Worm (Caenorhabditis elegans): ENCODE results near the gene sri-74.

The sri-74 gene

DNA sequence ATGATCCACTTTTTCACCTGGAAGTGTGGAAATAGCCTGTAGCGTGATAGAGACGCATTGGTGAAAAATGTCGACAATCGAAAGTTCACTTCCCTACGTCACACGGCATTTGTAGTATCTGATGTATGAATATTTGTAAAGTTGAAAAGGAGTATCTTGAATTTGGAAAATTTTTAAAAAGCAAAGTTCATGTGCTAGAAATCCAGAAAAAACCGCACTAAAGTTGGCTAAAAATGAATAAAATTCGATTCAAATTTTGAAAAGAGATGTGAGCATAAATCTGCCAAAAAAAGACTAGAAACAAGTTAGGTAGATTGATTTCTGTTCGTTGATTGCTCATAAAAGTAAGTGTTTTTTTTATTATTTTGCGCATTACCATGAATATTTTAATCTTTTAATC, at the start of gene sri-74:
sri-74 (minus strand) TSS at position 101 of the 400 bp plus-strand sequence.
- TF ChIP-seq ztf-4 (tag; optimal IDR thresholded peaks at IDR 0.05) (no peak), nhr-28 (tag; optimal IDR thresholded peaks at IDR 0.05) (no peak), nhr-12 (tag; optimal IDR thresholded peaks at IDR 0.05) (no peak), ceh-16 (tag; optimal IDR thresholded peaks at IDR 0.05) (no peak), ceh-9 (tag; optimal IDR thresholded peaks at IDR 0.05) (no peak), mml-1 (tag; optimal IDR thresholded peaks at IDR 0.05) (no peak), mdl-1 (tag; optimal IDR thresholded peaks at IDR 0.05) (no peak), unc-62 (GFP tag; optimal IDR thresholded peaks at IDR 0.05) (no peak), pha-4 (tag; optimal IDR thresholded peaks at IDR 0.05) (no peak)

DNA sequence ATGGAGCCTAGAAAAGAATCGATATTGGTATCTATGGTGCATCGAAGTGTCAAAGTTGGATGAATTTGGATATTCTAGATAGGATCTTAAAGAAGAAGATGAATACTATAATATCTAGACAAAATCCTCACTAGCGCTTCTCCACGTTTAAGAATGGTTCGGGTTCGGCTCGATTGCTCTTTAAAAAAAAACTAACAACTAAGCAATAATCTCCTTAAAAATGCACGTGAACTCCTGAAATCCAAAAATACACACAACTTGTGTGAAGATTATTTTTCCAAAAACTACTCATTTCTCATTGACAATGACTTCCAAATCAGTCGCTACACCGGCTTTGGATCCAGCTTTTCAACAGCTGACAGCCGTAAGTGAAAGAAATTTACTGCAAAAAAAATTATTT, 48.2 kb upstream of the sri-74 start, which contains the start of gene D2062.1:
D2062.1 (plus strand) TSS at position 301 of the 400 bp plus-strand sequence.
- TF ChIP-seq ztf-4 (tag; optimal IDR thresholded peaks at IDR 0.05) (no peak), tbx-2 (tag; optimal IDR thresholded peaks at IDR 0.05) (no peak), fos-1 (tag; optimal IDR thresholded peaks at IDR 0.05) (no peak), mml-1 (tag; optimal IDR thresholded peaks at IDR 0.05) (no peak), nhr-25 (tag; optimal IDR thresholded peaks at IDR 0.05) (no peak), elt-1 (tag; optimal IDR thresholded peaks at IDR 0.05) (no peak), skn-1 (tag; optimal IDR thresholded peaks at IDR 0.05) (no peak), mdl-1 (tag; optimal IDR thresholded peaks at IDR 0.05) (no peak), pha-4 (tag; optimal IDR thresholded peaks at IDR 0.05) (no peak), ceh-28 (tag; optimal IDR thresholded peaks at IDR 0.05) (no peak)

DNA sequence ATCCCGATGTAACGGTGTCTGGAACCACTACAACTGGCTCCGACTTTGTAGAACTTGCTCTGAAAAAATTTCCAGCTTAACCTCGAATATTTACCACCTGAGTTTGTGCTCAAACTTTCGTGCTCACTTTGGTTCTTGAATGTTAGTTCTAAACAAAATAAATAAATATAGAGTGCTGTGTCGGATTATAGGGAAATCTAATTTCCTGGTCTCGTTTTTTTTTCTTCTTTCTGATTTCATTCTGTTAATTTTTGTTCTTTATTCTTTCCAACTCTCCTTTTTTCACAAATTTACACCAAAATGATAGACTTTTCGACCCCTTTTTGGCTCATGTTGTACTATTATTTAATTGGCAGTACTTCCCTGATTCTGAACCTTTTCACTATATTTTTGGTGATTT, 46.3 kb upstream of the sri-74 start, which contains the start of gene sri-37:
sri-37 (plus strand) TSS at position 301 of the 400 bp plus-strand sequence.
- TF ChIP-seq nhr-11 (tag; optimal IDR thresholded peaks at IDR 0.05) (no peak), ZK546.5 (tag; optimal IDR thresholded peaks at IDR 0.05) (no peak), ceh-28 (tag; optimal IDR thresholded peaks at IDR 0.05) (no peak), skn-1 (tag; optimal IDR thresholded peaks at IDR 0.05) (no peak), jun-1 (tag; optimal IDR thresholded peaks at IDR 0.05) (no peak)

DNA sequence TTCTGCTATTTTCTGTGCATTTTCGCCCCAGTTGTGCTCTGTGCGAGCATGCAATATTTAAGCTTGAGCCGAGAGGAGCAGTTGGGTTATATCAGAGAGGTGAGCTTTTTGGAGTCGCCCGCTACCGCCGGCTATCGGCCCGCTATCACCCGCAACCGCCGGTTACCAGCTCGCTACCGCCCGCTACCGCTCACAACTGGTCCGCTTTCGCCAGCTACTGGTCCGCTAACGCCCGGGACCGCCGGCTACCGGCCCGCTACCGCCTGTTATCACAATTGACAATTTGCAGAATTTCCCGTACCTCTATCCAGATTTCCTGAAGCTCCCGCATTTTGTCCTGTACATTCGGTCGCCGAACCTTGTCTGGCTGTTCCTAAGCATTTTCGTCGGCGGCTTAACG, 45.5 kb upstream of the sri-74 start:
- TF ChIP-seq mdl-1 (tag; optimal IDR thresholded peaks at IDR 0.05) = no peak
- TF ChIP-seq fkh-2 (tag; optimal IDR thresholded peaks at IDR 0.05) = no peak

DNA sequence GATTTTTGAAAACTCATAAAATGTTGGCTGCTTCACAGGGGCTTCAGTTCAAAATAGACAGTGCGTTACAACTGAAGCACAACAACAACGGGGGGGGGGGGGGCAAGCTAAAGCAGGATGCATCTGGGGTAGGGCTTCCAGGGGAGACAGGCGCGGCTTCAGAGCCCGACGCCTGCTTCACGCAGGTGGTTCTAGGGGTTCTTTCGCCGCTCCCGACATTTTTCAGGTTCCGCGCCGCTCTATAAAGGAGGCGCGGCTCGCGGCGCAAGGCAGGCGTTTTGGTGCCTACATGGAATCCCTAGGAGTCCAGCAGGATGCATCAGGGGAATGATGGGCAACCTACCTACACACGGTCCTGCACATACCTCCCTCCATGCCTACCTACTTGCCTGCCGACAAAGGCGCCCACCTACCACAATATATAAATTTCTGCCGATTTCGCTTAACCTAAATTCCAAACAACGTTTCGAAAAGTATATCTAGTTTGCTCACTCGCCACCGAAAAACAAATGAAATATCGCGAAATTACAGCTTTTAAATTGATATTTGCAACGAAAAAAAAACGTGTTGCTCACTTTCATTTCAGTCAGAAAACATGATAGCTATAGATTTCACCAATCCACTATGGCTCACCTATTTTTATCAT, 44.3 kb upstream of the sri-74 start, which contains the start of gene sri-71:
sri-71 (plus strand) TSS at position 596 of the 646 bp plus-strand sequence.
- no peak for TF ChIP-seq ztf-11 (tag; optimal IDR thresholded peaks at IDR 0.05)

DNA sequence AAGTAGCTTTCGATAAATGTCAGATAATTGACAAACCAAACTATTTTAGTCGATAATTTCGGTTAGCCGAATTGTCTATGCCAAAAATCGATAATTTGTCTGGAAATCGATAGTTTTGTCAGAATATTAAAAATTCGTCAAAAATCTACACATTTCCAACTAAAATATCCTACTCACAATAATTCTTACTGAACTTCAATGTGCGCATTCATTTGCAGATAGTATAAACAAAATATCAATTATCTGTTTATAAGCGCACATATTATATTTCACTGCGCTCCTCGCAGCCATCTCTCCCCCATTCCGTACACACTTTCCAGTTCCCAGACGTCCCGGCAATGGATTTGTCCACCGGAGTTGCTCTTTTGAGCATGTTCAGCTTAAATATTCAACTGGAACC, 41.8 kb upstream of the sri-74 start, which contains the start of gene lgc-28:
lgc-28 (plus strand) TSS at position 301 of the 400 bp plus-strand sequence.
- TF ChIP-seq sea-2 (GFP tag; optimal IDR thresholded peaks at IDR 0.05) = no peak
- TF ChIP-seq skn-1 (tag; optimal IDR thresholded peaks at IDR 0.05) = no peak
- no peak for TF ChIP-seq ceh-9 (tag; optimal IDR thresholded peaks at IDR 0.05)
- TF ChIP-seq zag-1 (tag; optimal IDR thresholded peaks at IDR 0.05) = no peak
- TF ChIP-seq jun-1 (tag; optimal IDR thresholded peaks at IDR 0.05) = no peak
- no peak for TF ChIP-seq nhr-11 (tag; optimal IDR thresholded peaks at IDR 0.05)
- no peak for TF ChIP-seq eor-1 (tag; optimal IDR thresholded peaks at IDR 0.05)
- no peak for TF ChIP-seq pha-4 (tag; optimal IDR thresholded peaks at IDR 0.05)
- no peak for TF ChIP-seq mml-1 (tag; optimal IDR thresholded peaks at IDR 0.05)
- TF ChIP-seq pqm-1 (tag; optimal IDR thresholded peaks at IDR 0.05) = no peak
- no peak for TF ChIP-seq lsy-12 (tag; optimal IDR thresholded peaks at IDR 0.05)

DNA sequence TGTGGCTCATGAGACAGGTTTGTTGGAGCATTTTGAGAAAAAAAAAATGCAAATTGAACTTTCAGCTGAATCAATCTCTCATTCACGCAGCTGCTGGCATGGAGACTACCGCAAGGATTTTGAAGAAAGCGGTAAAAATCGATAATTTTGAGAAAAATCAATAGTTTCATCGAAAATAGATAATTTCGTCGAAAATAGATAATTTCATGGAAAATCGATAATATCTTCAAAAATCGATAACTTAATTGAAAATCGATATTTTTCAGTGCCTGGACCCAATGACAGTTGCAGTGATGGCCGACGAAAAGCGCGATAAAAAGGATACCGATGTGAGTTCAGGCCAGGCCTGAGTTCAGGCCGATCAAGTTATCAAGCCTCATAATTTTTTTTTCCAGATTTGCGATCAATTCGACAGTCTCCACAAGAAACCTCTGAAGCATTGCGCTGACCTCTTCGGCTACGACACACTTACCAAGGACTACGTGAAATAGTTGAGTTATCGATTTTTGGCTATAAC, 40.0 kb upstream of the sri-74 start, which contains the start of gene D2062.4:
D2062.4 (plus strand) TSS at position 467 of the 517 bp plus-strand sequence.
- TF ChIP-seq ceh-28 (tag; optimal IDR thresholded peaks at IDR 0.05) = peak; percentile 54

DNA sequence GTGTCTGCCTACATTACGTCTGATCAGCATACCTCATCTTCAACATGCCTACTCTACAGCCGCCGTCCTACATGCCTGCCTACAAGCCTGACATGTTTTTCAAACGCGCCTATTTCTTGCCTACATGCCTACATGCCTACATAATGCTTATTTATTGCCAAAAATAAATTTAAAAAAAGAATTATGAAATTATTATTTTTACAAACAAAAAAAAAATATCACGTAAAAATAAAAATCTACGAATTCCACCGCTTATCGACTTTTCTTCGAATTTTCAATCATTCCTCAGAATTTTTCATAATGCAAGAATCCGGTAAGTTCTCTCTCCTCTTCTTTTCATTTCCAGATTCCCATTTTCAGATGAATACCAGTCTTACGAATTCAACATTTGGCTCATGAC, 39.5 kb upstream of the sri-74 start, which contains the start of gene D2062.5:
D2062.5 (plus strand) TSS at position 301 of the 400 bp plus-strand sequence.
- TF ChIP-seq unc-62 (GFP tag; optimal IDR thresholded peaks at IDR 0.05) (no peak), ceh-16 (tag; optimal IDR thresholded peaks at IDR 0.05) (no peak), daf-12 (tag; optimal IDR thresholded peaks at IDR 0.05) (no peak), egl-5 (tag; optimal IDR thresholded peaks at IDR 0.05) (no peak)

All from whole organism, L3 larva.